Worm (Caenorhabditis elegans) whole organism, young adult: Measurements from ENCODE around the gene rab-14.

Experiments
- D2030.7 ChIP-seq: fragments of 200-800 bp; sonication (Bioruptor generic); IDR thresholded peaks from 2 replicates; pipeline ENCODE4 v1.3.6; 2022; ENCODE audit warnings: missing genetic modification reagents, missing genetic modification characterization, missing compliant biosample characterization
- F22D6.2 ChIP-seq: sonication (generic microtip); optimal IDR thresholded peaks from 2 replicates; lab custom pipeline; 2016; ENCODE audit warnings: mild to moderate bottlenecking, missing genetic modification characterization, missing compliant biosample characterization
- K11D2.4 ChIP-seq: fragments of 200-800 bp; sonication (Bioruptor generic); IDR thresholded peaks from 2 replicates; pipeline ENCODE4 v1.3.6; 2022; ENCODE audit warnings: missing genetic modification reagents, missing genetic modification characterization, missing compliant biosample characterization
- ama-1 ChIP-seq, 3 experiments: fragments of 150-350 bp in 1 of 3; sonication (generic microtip) in 2 of 3; optimal IDR thresholded peaks; 2 replicates each; lab custom pipeline; 2014 to 2018; ENCODE audit warnings: missing biosample characterization in 2 of 3, missing genetic modification characterization in 2 of 3, missing genetic modification reagents in 2 of 3
- dpl-1 ChIP-seq: fragments of 150-350 bp; optimal IDR thresholded peaks from 2 replicates; lab custom pipeline; 2014; ENCODE audit warnings: missing biosample characterization, missing genetic modification reagents, missing genetic modification characterization
- efl-1 ChIP-seq: fragments of 150-350 bp; optimal IDR thresholded peaks from 2 replicates; lab custom pipeline; 2014; ENCODE audit warnings: missing biosample characterization, missing genetic modification reagents, missing genetic modification characterization
- ets-4 ChIP-seq: fragments of 200-800 bp; sonication (Bioruptor generic); optimal IDR thresholded peaks from 2 replicates; lab custom pipeline; 2018; ENCODE audit warnings: mild to moderate bottlenecking, missing genetic modification characterization, missing compliant biosample characterization
- hlh-26 ChIP-seq: fragments of 200-800 bp; sonication (Bioruptor generic); conservative IDR thresholded peaks from 2 replicates; pipeline ENCODE4 v1.3.6; 2022; ENCODE audit warnings: missing genetic modification reagents, missing genetic modification characterization, missing compliant biosample characterization
- nfya-1 ChIP-seq: sonication (generic microtip); optimal IDR thresholded peaks from 2 replicates; lab custom pipeline; 2017; ENCODE audit warnings: antibody characterized with exemption, missing compliant biosample characterization, missing genetic modification characterization, borderline replicate concordance; ENCODE audit not compliant: insufficient read depth
- nhr-90 ChIP-seq: sonication (generic microtip); optimal IDR thresholded peaks from 2 replicates; lab custom pipeline; 2016; ENCODE audit warnings: missing genotype, mild to moderate bottlenecking, missing genetic modification characterization, missing compliant biosample characterization
- sptf-2 ChIP-seq: fragments of 200-800 bp; sonication (Bioruptor generic); optimal IDR thresholded peaks from 2 replicates; lab custom pipeline; 2018; ENCODE audit warnings: mild to moderate bottlenecking, missing genetic modification characterization, missing compliant biosample characterization

DNA sequence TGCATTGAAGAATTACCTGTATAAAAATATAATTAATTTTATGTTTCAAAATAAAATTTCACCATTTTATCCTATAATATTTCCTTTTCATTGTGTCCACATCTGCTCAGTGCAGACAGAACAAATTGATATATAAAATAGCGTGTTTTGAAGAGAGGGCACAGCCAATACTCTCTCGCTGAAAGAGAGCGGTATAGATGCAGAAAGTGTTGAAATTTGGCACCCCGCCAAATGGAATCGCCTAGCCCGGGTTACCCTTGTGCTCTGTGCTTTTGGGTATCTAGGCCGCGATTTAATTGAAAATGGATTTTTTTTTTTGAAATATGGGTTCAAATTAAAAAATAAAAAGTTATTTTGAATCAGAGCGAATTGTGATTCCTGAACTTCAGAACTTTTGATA, 10.7 kb upstream of the rab-14 start:
- no peak for TF ChIP-seq D2030.7 (GFP tag; lab: Robert Waterston, UW)
- no peak for TF ChIP-seq sptf-2 (GFP tag; lab: Kevin White, UChicago)
- TF ChIP-seq K11D2.4 (GFP tag; lab: Robert Waterston, UW) = no peak
- no peak for TF ChIP-seq hlh-26 (GFP tag; lab: Robert Waterston, UW)
- no peak for TF ChIP-seq nfya-1 (tag; lab: Kevin White, UChicago)
- no peak for TF ChIP-seq efl-1 (GFP tag; lab: Kevin White, UChicago)
- no peak for TF ChIP-seq nhr-90 (tag; lab: Kevin White, UChicago)
- TF ChIP-seq ama-1 (optimal IDR thresholded peaks at IDR 0.05; lab: Kevin White, UChicago) = no peak
- TF ChIP-seq ama-1 (GFP tag; optimal IDR thresholded peaks at IDR 0.05; lab: Kevin White, UChicago) = no peak
- TF ChIP-seq F22D6.2 (tag; lab: Kevin White, UChicago) = no peak
- no peak for TF ChIP-seq ets-4 (GFP tag; lab: Kevin White, UChicago)
- no peak for TF ChIP-seq dpl-1 (GFP tag; lab: Kevin White, UChicago)
